Worm (Caenorhabditis elegans) whole organism, midembryonic: ENCODE data around the gene anmt-1.

ENCODE experiments used
- T22C8.4 ChIP-seq: fragments of 200-800 bp; sonication (Bioruptor generic); IDR thresholded peaks from 2 replicates; pipeline ENCODE4 v1.3.6; 2022; ENCODE audit warnings: missing genetic modification characterization, missing compliant biosample characterization
- cog-1 ChIP-seq: sonication (generic microtip); optimal IDR thresholded peaks from 2 replicates; lab custom pipeline; 2016; ENCODE audit warnings: missing genetic modification characterization, missing compliant biosample characterization
- flt-1 ChIP-seq: fragments of 200-800 bp; sonication (Bioruptor generic); IDR thresholded peaks from 2 replicates; pipeline ENCODE4 v1.3.6; 2022; ENCODE audit warnings: missing genetic modification characterization, missing compliant biosample characterization
- ref-1 ChIP-seq: fragments of 200-800 bp; sonication (Bioruptor generic); conservative IDR thresholded peaks from 2 replicates; pipeline ENCODE4 v1.3.6; 2022; ENCODE audit warnings: missing genetic modification reagents, missing genetic modification characterization, missing compliant biosample characterization
- tab-1 ChIP-seq: fragments of 200-800 bp; sonication (Bioruptor generic); IDR thresholded peaks from 2 replicates; pipeline ENCODE4 v1.3.6; 2022; ENCODE audit warnings: missing genetic modification characterization, missing compliant biosample characterization
- ztf-23 ChIP-seq: fragments of 200-800 bp; sonication (Bioruptor generic); IDR thresholded peaks from 2 replicates; pipeline ENCODE4 v1.3.6; 2022; ENCODE audit warnings: missing genetic modification reagents, missing genetic modification characterization, missing compliant biosample characterization
- ztf-29 ChIP-seq: fragments of 200-800 bp; sonication (Bioruptor generic); IDR thresholded peaks from 2 replicates; pipeline ENCODE4 v1.3.6; 2022; ENCODE audit warnings: missing genetic modification reagents, missing genetic modification characterization, missing compliant biosample characterization

ce11 chrIII:8664897-8665388 lies 19.7 kb upstream of the anmt-1 start, which contains the start of gene F22B7.1:
- TF ChIP-seq tab-1 (no peak), flt-1 (GFP tag; lab: Robert Waterston, UW) (no peak), T22C8.4 (no peak), ref-1 (GFP tag; lab: Robert Waterston, UW) (no peak), ztf-23 (GFP tag; lab: Robert Waterston, UW) (no peak), cog-1 (no peak), ztf-29 (GFP tag; lab: Robert Waterston, UW) (no peak)
